Fruit fly (Drosophila melanogaster): ENCODE measurements around the gene NijA.
A peak's percentile ranks its signal among the peaks of the same experiment; 100 is the strongest.

NijA gene

dm6 chr3L:10739666-10740417 is 43.2 kb upstream of the NijA start (continued):
- peak; percentile 63 for TF ChIP-seq CG3995 (GFP tag; optimal IDR thresholded peaks at IDR 0.05)
- TF ChIP-seq repo (GFP tag; optimal IDR thresholded peaks at IDR 0.05) = peak; percentile 94
- no peak for TF ChIP-seq pita (GFP tag; optimal IDR thresholded peaks at IDR 0.05)
- peak; percentile 79 for TF ChIP-seq CG9932 (GFP tag; IDR thresholded peaks at IDR 0.05)
- TF ChIP-seq YL-1 (GFP tag; optimal IDR thresholded peaks at IDR 0.05) = peak; percentile 52
- TF ChIP-seq Trl (optimal IDR thresholded peaks at IDR 0.05) = peak; percentile 86 to 89
- TF ChIP-seq Trl (GFP tag; optimal IDR thresholded peaks at IDR 0.05) = peak; percentile 91
- TF ChIP-seq z (GFP tag; IDR thresholded peaks at IDR 0.05) = peak; percentile 79; the same call in 2 of the 3 replicates
- no peak for TF ChIP-seq MESR4 (GFP tag; optimal IDR thresholded peaks at IDR 0.05)
- TF ChIP-seq ro (GFP tag; IDR thresholded peaks at IDR 0.05) = peak; percentile 68; the same call in 1 of the 2 replicates
- peak in 1 of 3 experiments; percentile 82 for TF ChIP-seq lola (GFP tag; optimal IDR thresholded peaks at IDR 0.05)
- TF ChIP-seq CG4404 (GFP tag; IDR thresholded peaks at IDR 0.05) = peak; percentile 78
- TF ChIP-seq Lpt (GFP tag; optimal IDR thresholded peaks at IDR 0.05) = no peak
- peak; percentile 56; the same call in 1 of the 2 replicates for TF ChIP-seq NFAT (GFP tag; IDR thresholded peaks at IDR 0.05)
- TF ChIP-seq unpg (GFP tag; optimal IDR thresholded peaks at IDR 0.05) = peak; percentile 83
- peak; percentile 94 for TF ChIP-seq sob (GFP tag; IDR thresholded peaks at IDR 0.05)
- peak; percentile 87 for TF ChIP-seq Deaf1 (tag; optimal IDR thresholded peaks at IDR 0.05)
- TF ChIP-seq tgo (GFP tag; IDR thresholded peaks at IDR 0.05) = peak; percentile 95; the same call in 2 of the 3 replicates
- TF ChIP-seq sens (GFP tag) = peak; percentile 99
- no peak for TF ChIP-seq D (optimal IDR thresholded peaks at IDR 0.05)
- peak; percentile 97 for TF ChIP-seq D (GFP tag; optimal IDR thresholded peaks at IDR 0.05)
- TF ChIP-seq CG34376 (GFP tag; optimal IDR thresholded peaks at IDR 0.05) = peak; percentile 76
- TF ChIP-seq pho (GFP tag; optimal IDR thresholded peaks at IDR 0.05) = peak; percentile 95
- TF ChIP-seq CrebB (tag; optimal IDR thresholded peaks at IDR 0.05) = peak; percentile 57
- peak; percentile 50 to 89 for TF ChIP-seq bsh (GFP tag; optimal IDR thresholded peaks at IDR 0.05)
- peak; percentile 88 for TF ChIP-seq CG18262 (tag; optimal IDR thresholded peaks at IDR 0.05)
- peak; percentile 60 for TF ChIP-seq Spps (tag; optimal IDR thresholded peaks at IDR 0.05)
- peak; percentile 90 for TF ChIP-seq CG12391 (tag; optimal IDR thresholded peaks at IDR 0.05)
- peak; percentile 43 for TF ChIP-seq CG15073 (GFP tag; optimal IDR thresholded peaks at IDR 0.05)
- TF ChIP-seq slou (GFP tag; optimal IDR thresholded peaks at IDR 0.05) = peak; percentile 97
- TF ChIP-seq CG4328 (GFP tag; optimal IDR thresholded peaks at IDR 0.05) = peak; percentile 86
- peak; percentile 93 for TF ChIP-seq Oli (tag; optimal IDR thresholded peaks at IDR 0.05)
- peak; percentile 77 for TF ChIP-seq Hmx (GFP tag; optimal IDR thresholded peaks at IDR 0.05)
- peak; percentile 63 for TF ChIP-seq NC2α (GFP tag; optimal IDR thresholded peaks at IDR 0.05)
- TF ChIP-seq MTF-1 (GFP tag; optimal IDR thresholded peaks at IDR 0.05; ENCODE audit: borderline replicate concordance) = peak; percentile 66
- TF ChIP-seq Blimp-1 (GFP tag; optimal IDR thresholded peaks at IDR 0.05) = peak; percentile 94
- peak; percentile 62 for TF ChIP-seq fd3F (GFP tag; optimal IDR thresholded peaks at IDR 0.05)
- peak; percentile 91 for TF ChIP-seq vvl (GFP tag; IDR thresholded peaks at IDR 0.05)
- TF ChIP-seq fru (optimal IDR thresholded peaks at IDR 0.05) = no peak
- TF ChIP-seq CG14014 (GFP tag; IDR thresholded peaks at IDR 0.05) = peak; percentile 91
- TF ChIP-seq CG4730 (GFP tag; IDR thresholded peaks at IDR 0.05) = peak; percentile 86
- TF ChIP-seq CG14710 (tag; optimal IDR thresholded peaks at IDR 0.05) = peak; percentile 92
- TF ChIP-seq seq (GFP tag; IDR thresholded peaks at IDR 0.05) = peak; percentile 86
- TF ChIP-seq CG6272 (GFP tag; IDR thresholded peaks at IDR 0.05) = peak; percentile 90
- peak; percentile 76 for TF ChIP-seq CG7928 (GFP tag; optimal IDR thresholded peaks at IDR 0.05)
- TF ChIP-seq CG12155 (GFP tag; optimal IDR thresholded peaks at IDR 0.05) = peak; percentile 82
- TF ChIP-seq CG9609 (GFP tag; optimal IDR thresholded peaks at IDR 0.05) = peak; percentile 91
- TF ChIP-seq stwl (tag; optimal IDR thresholded peaks at IDR 0.05) = no peak
- TF ChIP-seq inv (GFP tag; IDR thresholded peaks at IDR 0.05; ENCODE audit: partially characterized antibody) = no peak
- TF ChIP-seq Xbp1 (GFP tag; optimal IDR thresholded peaks at IDR 0.05) = peak; percentile 89
